Fruit fly (Drosophila melanogaster) whole organism, adult: ENCODE results near the gene trbl.

Experiments used
- CG11617 ChIP-seq: fragments of 200-800 bp; sonication (Bioruptor generic); optimal IDR thresholded peaks from 2 replicates; lab custom pipeline; 2017; ENCODE audit warnings: mild to moderate bottlenecking, missing biosample characterization, missing genetic modification reagents, missing genetic modification characterization
- CG12768 ChIP-seq: fragments of 200-800 bp; sonication (Bioruptor generic); optimal IDR thresholded peaks from 2 replicates; lab custom pipeline; 2017; ENCODE audit warnings: missing biosample characterization, missing genetic modification characterization, mild to moderate bottlenecking, moderate library complexity, missing genetic modification reagents
- CG14711 ChIP-seq: fragments of 200-800 bp; sonication (Bioruptor generic); optimal IDR thresholded peaks from 2 replicates; lab custom pipeline; 2018; ENCODE audit warnings: missing biosample characterization, mild to moderate bottlenecking, missing genetic modification characterization, moderate library complexity
- CG1620 ChIP-seq: fragments of 200-800 bp; sonication (Bioruptor generic); optimal IDR thresholded peaks from 2 replicates; lab custom pipeline; 2016; ENCODE audit warnings: missing biosample characterization, missing genetic modification characterization
- CG33017 ChIP-seq: fragments of 200-800 bp; sonication (Bioruptor generic); optimal IDR thresholded peaks from 2 replicates; lab custom pipeline; 2018; ENCODE audit warnings: missing biosample characterization, mild to moderate bottlenecking, missing genetic modification characterization, moderate library complexity
- CG5204 ChIP-seq: fragments of 200-800 bp; sonication (Bioruptor generic); optimal IDR thresholded peaks from 2 replicates; lab custom pipeline; 2016; ENCODE audit warnings: missing biosample characterization, missing genetic modification characterization
- CG7045 ChIP-seq: fragments of 200-800 bp; sonication (Bioruptor generic); optimal IDR thresholded peaks from 2 replicates; lab custom pipeline; 2017; ENCODE audit warnings: missing biosample characterization, mild to moderate bottlenecking, missing genetic modification characterization
- CG7101 ChIP-seq: fragments of 200-800 bp; sonication (Bioruptor generic); optimal IDR thresholded peaks from 2 replicates; lab custom pipeline; 2018; ENCODE audit warnings: missing biosample characterization, mild to moderate bottlenecking, missing genetic modification characterization, moderate library complexity
- Clk ChIP-seq: fragments of 200-800 bp; sonication (Bioruptor generic); optimal IDR thresholded peaks from 2 replicates; lab custom pipeline; 2017; ENCODE audit warnings: missing biosample characterization, missing genetic modification characterization
- Crg-1 ChIP-seq: fragments of 200-800 bp; sonication (Bioruptor generic); optimal IDR thresholded peaks from 2 replicates; lab custom pipeline; 2016; ENCODE audit warnings: missing biosample characterization, missing genetic modification characterization
- Hr96 ChIP-seq: fragments of 200-800 bp; sonication (Bioruptor generic); optimal IDR thresholded peaks from 2 replicates; lab custom pipeline; 2016; ENCODE audit warnings: missing biosample characterization, missing genetic modification characterization
- Mnt ChIP-seq: fragments of 200-800 bp; sonication (Bioruptor generic); optimal IDR thresholded peaks from 2 replicates; lab custom pipeline; 2016; ENCODE audit warnings: missing biosample characterization, mild to moderate bottlenecking, missing genetic modification characterization
- bab1 ChIP-seq: fragments of 200-800 bp; sonication (Bioruptor generic); optimal IDR thresholded peaks from 3 replicates; lab custom pipeline; 2019; ENCODE audit warnings: missing biosample characterization, mild to moderate bottlenecking, missing genetic modification characterization, moderate library complexity
- cic ChIP-seq: fragments of 200-800 bp; sonication (Bioruptor generic); optimal IDR thresholded peaks from 2 replicates; lab custom pipeline; 2017; ENCODE audit warnings: missing biosample characterization, mild to moderate bottlenecking, missing genetic modification characterization, moderate library complexity
- cnc ChIP-seq, 2 experiments: fragments of >200 bp; optimal IDR thresholded peaks; 2 replicates each; lab custom pipeline; 2017
- kay ChIP-seq: fragments of 200-800 bp; sonication (Bioruptor generic); peaks from one replicate; lab custom pipeline; 2016; ENCODE audit warnings: missing biosample characterization, missing genetic modification characterization, borderline replicate concordance
- ovo ChIP-seq: fragments of 200-800 bp; sonication (Bioruptor generic); optimal IDR thresholded peaks from 2 replicates; lab custom pipeline; 2016; ENCODE audit warnings: missing biosample characterization, missing genetic modification characterization
- pad ChIP-seq: fragments of 200-800 bp; sonication (Bioruptor generic); optimal IDR thresholded peaks from 3 replicates; lab custom pipeline; 2017; ENCODE audit warnings: missing biosample characterization, missing genetic modification characterization, mild to moderate bottlenecking, moderate library complexity, missing genetic modification reagents
- tj ChIP-seq: fragments of 200-800 bp; sonication (Bioruptor generic); optimal IDR thresholded peaks from 3 replicates; lab custom pipeline; 2017; ENCODE audit warnings: missing biosample characterization, mild to moderate bottlenecking, missing genetic modification characterization, moderate library complexity
- toe ChIP-seq: fragments of 200-800 bp; sonication (Bioruptor generic); optimal IDR thresholded peaks from 2 replicates; lab custom pipeline; 2016; ENCODE audit warnings: missing biosample characterization, missing genetic modification characterization

trbl gene

DNA sequence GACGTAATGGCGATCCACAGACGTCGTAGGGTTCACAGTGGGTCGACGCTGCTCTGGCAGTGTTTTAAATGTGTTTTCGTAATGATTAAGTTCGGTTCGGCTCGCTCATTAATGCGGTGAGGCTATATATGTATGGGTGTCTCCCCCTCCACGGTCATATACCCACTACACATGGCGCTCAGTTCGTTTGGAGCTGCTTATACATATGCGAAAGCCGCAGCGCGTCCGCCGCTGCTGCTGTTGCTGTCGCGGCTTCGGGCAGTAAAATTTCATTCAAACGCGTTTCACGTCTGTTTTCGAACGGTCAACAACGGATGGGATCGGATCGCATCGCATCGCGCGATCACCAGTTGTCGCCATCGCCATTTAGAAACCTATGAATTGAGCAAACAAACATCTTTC is 15.4 kb downstream of the trbl start:
- no peak for TF ChIP-seq CG5204 (GFP tag; lab: Kevin White, UChicago)
- no peak for TF ChIP-seq CG14711
- TF ChIP-seq Clk (GFP tag; lab: Kevin White, UChicago), result peak; percentile 3
- peak; percentile 46 for TF ChIP-seq Hr96 (GFP tag; lab: Kevin White, UChicago)
- TF ChIP-seq tj (GFP tag; lab: Kevin White, UChicago), result peak; percentile 11
- no peak for TF ChIP-seq toe
- TF ChIP-seq cnc (optimal IDR thresholded peaks at IDR 0.05; lab: Kevin White, UChicago), result no peak
- peak; percentile 91 for TF ChIP-seq cic (GFP tag; lab: Kevin White, UChicago)
- TF ChIP-seq kay, result no peak
- TF ChIP-seq Mnt (GFP tag; lab: Kevin White, UChicago), result peak; percentile 76
- TF ChIP-seq CG33017 (tag; lab: Kevin White, UChicago), result no peak
- peak; percentile 19 for TF ChIP-seq CG7045 (GFP tag; lab: Kevin White, UChicago)
- no peak for TF ChIP-seq bab1
- TF ChIP-seq CG12768 (GFP tag; lab: Kevin White, UChicago), result peak; percentile 57
- no peak for TF ChIP-seq Crg-1
- no peak for TF ChIP-seq CG11617 (GFP tag; lab: Kevin White, UChicago)
- no peak for TF ChIP-seq CG7101
- TF ChIP-seq pad (GFP tag; lab: Kevin White, UChicago), result peak; percentile 93
- no peak for TF ChIP-seq CG1620
- TF ChIP-seq ovo (GFP tag; lab: Kevin White, UChicago), result peak; percentile 30

DNA sequence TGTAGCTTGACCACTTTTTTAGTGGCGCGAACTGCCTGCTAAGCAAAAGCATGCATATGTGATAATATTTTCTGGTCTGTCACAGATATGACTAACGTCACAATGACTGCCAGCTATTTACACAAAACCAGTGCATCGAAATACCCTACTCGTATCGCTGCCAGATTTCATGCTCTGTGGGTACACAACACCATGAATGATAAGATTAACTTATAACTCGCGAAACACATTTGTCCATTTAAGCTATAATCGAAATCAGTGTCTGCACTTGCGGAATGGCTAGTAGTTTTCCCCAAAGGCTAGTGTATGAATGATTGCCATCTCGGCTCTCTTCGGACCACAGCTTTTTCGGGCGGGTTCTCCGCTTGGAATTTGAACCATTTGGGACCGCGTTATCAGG is 16.0 kb downstream of the trbl start:
- TF ChIP-seq CG14711 (no peak), toe (no peak), bab1 (no peak), tj (GFP tag; lab: Kevin White, UChicago) (peak; percentile 70), CG11617 (GFP tag; lab: Kevin White, UChicago) (no peak), CG7045 (GFP tag; lab: Kevin White, UChicago) (peak; percentile 15), CG7101 (no peak), ovo (GFP tag; lab: Kevin White, UChicago) (no peak), Crg-1 (no peak), kay (peak; percentile 85), cnc (optimal IDR thresholded peaks at IDR 0.05; lab: Kevin White, UChicago) (peak in 1 of 2 experiments; percentile 39), Clk (GFP tag; lab: Kevin White, UChicago) (no peak), cic (GFP tag; lab: Kevin White, UChicago) (peak; percentile 51), pad (GFP tag; lab: Kevin White, UChicago) (no peak), Mnt (GFP tag; lab: Kevin White, UChicago) (peak; percentile 1), CG33017 (tag; lab: Kevin White, UChicago) (no peak), CG1620 (no peak), CG5204 (GFP tag; lab: Kevin White, UChicago) (no peak), CG12768 (GFP tag; lab: Kevin White, UChicago) (no peak), Hr96 (GFP tag; lab: Kevin White, UChicago) (no peak)

DNA sequence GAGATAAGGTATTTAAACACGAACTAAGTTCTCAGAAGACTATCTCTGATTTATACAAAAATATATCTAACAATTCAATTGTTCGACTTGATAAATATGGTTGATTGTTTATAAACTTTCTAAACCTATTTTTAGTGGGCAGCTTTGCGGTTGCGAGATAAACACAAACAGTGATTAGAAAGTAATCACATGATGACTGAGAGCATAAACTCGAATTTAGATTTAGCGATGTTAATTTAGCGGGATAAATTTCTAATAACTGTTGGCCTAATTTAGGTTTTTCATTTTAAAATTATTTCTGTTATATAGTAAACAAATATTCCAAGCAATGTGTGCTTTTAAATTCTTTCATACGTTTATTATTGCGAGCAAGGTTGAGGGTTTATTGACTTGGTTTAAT is 16.4 kb downstream of the trbl start:
- TF ChIP-seq CG5204 (GFP tag; lab: Kevin White, UChicago), result no peak
- TF ChIP-seq kay, result peak; percentile 93
- no peak for TF ChIP-seq CG14711

DNA sequence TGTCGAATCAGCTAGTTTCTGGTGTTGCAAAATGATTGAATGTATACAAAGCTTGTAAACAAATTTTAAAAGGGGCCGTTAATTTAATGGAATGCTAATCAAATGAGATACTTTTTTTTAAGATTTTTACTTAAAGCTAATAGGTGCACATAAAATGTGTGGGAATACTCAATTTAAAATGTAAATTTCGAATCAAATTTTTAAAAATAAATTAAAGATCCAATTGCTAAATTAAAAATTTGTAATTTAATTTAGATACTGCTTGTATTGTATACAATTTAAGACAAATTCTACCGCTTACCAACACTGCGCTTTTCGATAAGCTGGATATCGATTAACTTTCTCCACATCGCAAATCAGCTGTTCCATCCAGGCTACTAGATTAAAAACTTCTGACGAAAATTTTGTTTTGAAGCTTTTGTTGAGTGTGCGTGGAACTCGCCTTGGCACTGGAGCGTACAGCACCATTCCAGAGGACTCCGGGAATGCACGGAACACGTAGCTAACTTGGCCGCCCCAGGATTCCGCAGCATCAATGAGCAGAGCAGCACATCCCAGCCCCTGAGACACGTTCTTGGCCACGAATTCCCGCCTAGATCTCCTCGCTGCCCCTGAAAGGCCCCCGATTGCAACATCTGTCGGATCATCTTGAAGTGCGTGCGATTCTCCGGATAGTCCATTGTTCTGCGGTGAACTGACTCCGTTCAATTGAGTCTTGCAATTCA is 17.2 kb downstream of the trbl start, which contains the start of the genes CG5498 and fbl:
CG5498 (minus strand) TSS at position 24 of the 725 bp plus-strand sequence.
fbl (plus strand) TSS at position 344 of the 725 bp plus-strand sequence.
- peak; percentile 69 for TF ChIP-seq Clk (GFP tag; lab: Kevin White, UChicago)
- peak; percentile 37 for TF ChIP-seq cic (GFP tag; lab: Kevin White, UChicago)
- no peak for TF ChIP-seq kay
- TF ChIP-seq CG11617 (GFP tag; lab: Kevin White, UChicago), result peak; percentile 86
- TF ChIP-seq CG33017 (tag; lab: Kevin White, UChicago), result peak; percentile 85
- peak; percentile 80 for TF ChIP-seq toe
- TF ChIP-seq CG7101, result peak; percentile 87
- TF ChIP-seq CG12768 (GFP tag; lab: Kevin White, UChicago), result peak; percentile 75
- peak; percentile 99 for TF ChIP-seq tj (GFP tag; lab: Kevin White, UChicago)
- TF ChIP-seq CG7045 (GFP tag; lab: Kevin White, UChicago), result peak; percentile 85
- TF ChIP-seq Mnt (GFP tag; lab: Kevin White, UChicago), result peak; percentile 69
- TF ChIP-seq CG1620, result peak; percentile 81
- TF ChIP-seq bab1, result peak; percentile 78
- TF ChIP-seq ovo (GFP tag; lab: Kevin White, UChicago), result peak; percentile 59
- TF ChIP-seq CG5204 (GFP tag; lab: Kevin White, UChicago), result peak; percentile 83
- TF ChIP-seq Crg-1, result peak; percentile 90
- TF ChIP-seq cnc (optimal IDR thresholded peaks at IDR 0.05; lab: Kevin White, UChicago), result peak in 1 of 2 experiments; percentile 27
- TF ChIP-seq pad (GFP tag; lab: Kevin White, UChicago), result peak; percentile 76
- peak; percentile 84 for TF ChIP-seq CG14711
- peak; percentile 77 for TF ChIP-seq Hr96 (GFP tag; lab: Kevin White, UChicago)

DNA sequence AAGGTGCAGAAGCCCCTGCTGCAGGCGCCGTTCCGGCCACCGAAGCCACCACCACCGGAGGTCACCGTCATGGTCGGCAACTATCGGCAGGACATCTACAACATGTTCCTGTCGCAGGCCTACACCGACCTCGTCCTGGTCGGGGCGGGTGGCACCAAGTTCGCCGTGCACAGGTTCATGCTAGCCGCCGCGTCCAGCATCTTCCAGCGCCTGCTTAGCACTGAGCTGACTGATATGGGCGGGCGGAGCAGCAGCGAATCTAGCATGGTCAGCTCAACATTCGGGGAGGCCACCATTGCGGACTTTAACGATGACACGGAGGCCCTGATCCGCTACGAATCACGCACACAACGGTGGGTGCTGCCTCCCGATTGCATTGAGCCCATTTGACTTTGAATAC is 21.9 kb downstream of the trbl start:
- no peak for TF ChIP-seq Crg-1
- TF ChIP-seq CG7101, result no peak
- TF ChIP-seq CG12768 (GFP tag; lab: Kevin White, UChicago), result no peak
- no peak for TF ChIP-seq cnc (optimal IDR thresholded peaks at IDR 0.05; lab: Kevin White, UChicago)
- TF ChIP-seq CG7045 (GFP tag; lab: Kevin White, UChicago), result no peak
- TF ChIP-seq CG14711, result no peak
- TF ChIP-seq Mnt (GFP tag; lab: Kevin White, UChicago), result no peak
- TF ChIP-seq kay, result no peak
- no peak for TF ChIP-seq cic (GFP tag; lab: Kevin White, UChicago)
- TF ChIP-seq ovo (GFP tag; lab: Kevin White, UChicago), result no peak
- TF ChIP-seq toe, result no peak
- no peak for TF ChIP-seq CG5204 (GFP tag; lab: Kevin White, UChicago)
- TF ChIP-seq CG11617 (GFP tag; lab: Kevin White, UChicago), result no peak
